Fruit fly (Drosophila melanogaster): Measurements from ENCODE around the gene drn.
A peak's percentile ranks its signal among the peaks of the same experiment; 100 is the strongest.

DNA sequence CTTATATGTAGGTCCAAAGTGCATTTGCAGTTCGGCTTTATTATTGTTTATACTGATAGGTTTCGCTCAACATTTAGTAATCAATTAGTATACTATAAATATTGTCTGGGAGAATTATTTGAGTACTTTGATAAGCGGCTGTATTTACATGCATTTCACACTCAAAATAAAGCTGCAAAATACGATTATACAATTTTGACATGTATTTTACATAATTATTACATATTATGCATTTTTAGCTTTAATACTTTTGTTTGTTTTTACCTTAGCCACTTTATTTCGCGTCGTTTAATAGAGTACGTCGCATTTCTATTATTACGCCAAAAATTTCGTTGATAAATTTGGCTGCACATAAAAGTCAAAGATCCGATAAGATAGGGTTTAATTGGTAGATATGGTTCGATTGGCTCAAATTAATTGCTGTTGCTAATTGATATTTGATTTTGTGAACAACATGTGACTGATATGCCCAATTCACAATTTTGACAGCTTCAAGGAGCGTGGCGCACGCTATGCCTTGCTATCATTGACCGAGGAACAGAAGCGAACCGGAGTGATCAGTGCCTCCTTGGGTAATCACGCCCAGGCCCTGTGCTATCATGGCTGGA lies 26.0 kb downstream of the drn start:
- TF ChIP-seq ey (GFP tag; optimal IDR thresholded peaks at IDR 0.05) (no peak), h (GFP tag; optimal IDR thresholded peaks at IDR 0.05) (peak; percentile 24), N (GFP tag; optimal IDR thresholded peaks at IDR 0.05) (no peak), Hr78 (GFP tag; optimal IDR thresholded peaks at IDR 0.05) (no peak), Hnf4 (GFP tag; optimal IDR thresholded peaks at IDR 0.05) (peak; percentile 14), Myc (optimal IDR thresholded peaks at IDR 0.05) (no peak), Vsx2 (GFP tag; optimal IDR thresholded peaks at IDR 0.05; ENCODE audit: partially characterized antibody) (no peak), CG32264 (GFP tag; optimal IDR thresholded peaks at IDR 0.05) (no peak), pan (optimal IDR thresholded peaks at IDR 0.05) (no peak), lola (GFP tag; optimal IDR thresholded peaks at IDR 0.05) (no peak)

Measured in whole organism, wandering third instar larva.